Fruit fly (Drosophila melanogaster): ENCODE data around the gene Fancm.

The Fancm gene

dm6 chr3R:21481960-21482359 lies at the start of gene Fancm (continued):
- TF ChIP-seq scrt (GFP tag; optimal IDR thresholded peaks at IDR 0.05) = no peak
- no peak for TF ChIP-seq cwo (GFP tag; optimal IDR thresholded peaks at IDR 0.05)
- TF ChIP-seq otp (GFP tag; IDR thresholded peaks at IDR 0.05) = no peak
- TF ChIP-seq CG12769 (tag; optimal IDR thresholded peaks at IDR 0.05) = peak; percentile 68
- no peak for TF ChIP-seq ro (GFP tag; IDR thresholded peaks at IDR 0.05)
- no peak for TF ChIP-seq nerfin-2 (GFP tag; IDR thresholded peaks at IDR 0.05; ENCODE audit: partially characterized antibody)
- no peak for TF ChIP-seq bbx (GFP tag; IDR thresholded peaks at IDR 0.05; ENCODE audit: partially characterized antibody)
- peak; percentile 23; the same call in 1 of the 2 replicates for TF ChIP-seq H2.0 (GFP tag; IDR thresholded peaks at IDR 0.05)
- peak; percentile 83 for TF ChIP-seq CG12659 (GFP tag; optimal IDR thresholded peaks at IDR 0.05)
- peak; percentile 82 for TF ChIP-seq sob (GFP tag; IDR thresholded peaks at IDR 0.05)
- TF ChIP-seq HmgD (GFP tag; optimal IDR thresholded peaks at IDR 0.05) = peak; percentile 94
- TF ChIP-seq eve (GFP tag; optimal IDR thresholded peaks at IDR 0.05) = no peak
- TF ChIP-seq ab (GFP tag; optimal IDR thresholded peaks at IDR 0.05) = peak; percentile 13
- peak; percentile 49 for TF ChIP-seq CG4617 (GFP tag; optimal IDR thresholded peaks at IDR 0.05; ENCODE audit: borderline replicate concordance)
- TF ChIP-seq Spps (tag; optimal IDR thresholded peaks at IDR 0.05) = no peak
- TF ChIP-seq Tbp (GFP tag; optimal IDR thresholded peaks at IDR 0.05) = no peak
- no peak for TF ChIP-seq CG2875 (GFP tag; optimal IDR thresholded peaks at IDR 0.05)
- TF ChIP-seq H15 (GFP tag; IDR thresholded peaks at IDR 0.05) = no peak
- peak; percentile 75 for TF ChIP-seq ems (GFP tag; optimal IDR thresholded peaks at IDR 0.05)
- TF ChIP-seq CG8089 (GFP tag; optimal IDR thresholded peaks at IDR 0.05) = peak; percentile 58
- TF ChIP-seq CG31388 (GFP tag; optimal IDR thresholded peaks at IDR 0.05) = peak; percentile 36
- TF ChIP-seq pita (GFP tag; optimal IDR thresholded peaks at IDR 0.05) = no peak
- TF ChIP-seq CG7271 (tag; optimal IDR thresholded peaks at IDR 0.05) = no peak
- no peak for TF ChIP-seq CG8478 (optimal IDR thresholded peaks at IDR 0.05)
- TF ChIP-seq Ssrp (tag; optimal IDR thresholded peaks at IDR 0.05) = peak; percentile 5
- TF ChIP-seq z (GFP tag; IDR thresholded peaks at IDR 0.05) = no peak
- peak; percentile 80 for TF ChIP-seq HLH54F (GFP tag; optimal IDR thresholded peaks at IDR 0.05)
- TF ChIP-seq CG1832 (GFP tag; optimal IDR thresholded peaks at IDR 0.05) = no peak
- TF ChIP-seq Camta (GFP tag; optimal IDR thresholded peaks at IDR 0.05) = peak; percentile 75
- peak; percentile 99 for TF ChIP-seq CG14710 (tag; optimal IDR thresholded peaks at IDR 0.05)
- TF ChIP-seq hbn (GFP tag; IDR thresholded peaks at IDR 0.05; ENCODE audit: partially characterized antibody) = peak; percentile 52; the same call in 1 of the 2 replicates
- peak; percentile 57 for TF ChIP-seq CG7839 (tag; optimal IDR thresholded peaks at IDR 0.05)
- peak; percentile 37 for TF ChIP-seq CG12104 (GFP tag; optimal IDR thresholded peaks at IDR 0.05)
- TF ChIP-seq Awh (GFP tag; IDR thresholded peaks at IDR 0.05) = no peak
- no peak for TF ChIP-seq prd (optimal IDR thresholded peaks at IDR 0.05)
- TF ChIP-seq prd (GFP tag; IDR thresholded peaks at IDR 0.05) = peak; percentile 39; the same call in 1 of the 3 replicates
- TF ChIP-seq odd (GFP tag; optimal IDR thresholded peaks at IDR 0.05) = no peak
- no peak for TF ChIP-seq sens-2 (GFP tag; IDR thresholded peaks at IDR 0.05)
- no peak for TF ChIP-seq tio (GFP tag; optimal IDR thresholded peaks at IDR 0.05)
- peak; percentile 25 for TF ChIP-seq CG10979 (tag; optimal IDR thresholded peaks at IDR 0.05)
- peak; percentile 80 for TF ChIP-seq pum (GFP tag; optimal IDR thresholded peaks at IDR 0.05)
- no peak for TF ChIP-seq MESR4 (GFP tag; optimal IDR thresholded peaks at IDR 0.05)
- TF ChIP-seq CG2120 (GFP tag; optimal IDR thresholded peaks at IDR 0.05) = peak; percentile 89
- no peak for TF ChIP-seq CG15011 (GFP tag; optimal IDR thresholded peaks at IDR 0.05)
- no peak for TF ChIP-seq CG10321 (GFP tag; IDR thresholded peaks at IDR 0.05)
- TF ChIP-seq CG4360 (GFP tag; IDR thresholded peaks at IDR 0.05) = no peak
- peak; percentile 65 for TF ChIP-seq CG11247 (GFP tag; IDR thresholded peaks at IDR 0.05)
- peak; percentile 79 for TF ChIP-seq CG2116 (GFP tag; optimal IDR thresholded peaks at IDR 0.05)
- TF ChIP-seq CG31365 (tag; optimal IDR thresholded peaks at IDR 0.05) = no peak
- TF ChIP-seq CG31224 (GFP tag; IDR thresholded peaks at IDR 0.05) = no peak
- TF ChIP-seq lmd (GFP tag; IDR thresholded peaks at IDR 0.05) = peak; percentile 66
- no peak for TF ChIP-seq B-H1 (GFP tag; IDR thresholded peaks at IDR 0.05)

All from whole organism, embryonic.